Worm (Caenorhabditis elegans) whole organism, mixed stage, embryonic: Measurements from ENCODE around the gene spop-1.

Experiments used
- M03D4.4 ChIP-seq: sonication (generic microtip); optimal IDR thresholded peaks from 2 replicates; lab custom pipeline; 2017; ENCODE audit warnings: mild to moderate bottlenecking, missing genetic modification characterization, missing compliant biosample characterization
- blmp-1 ChIP-seq: fragments of 150-350 bp; optimal IDR thresholded peaks from 2 replicates; lab custom pipeline; 2014; ENCODE audit warnings: missing biosample characterization, missing genetic modification characterization
- ceh-83 ChIP-seq: fragments of 200-800 bp; sonication (Bioruptor generic); optimal IDR thresholded peaks from 2 replicates; lab custom pipeline; 2018; ENCODE audit warnings: mild to moderate bottlenecking, missing genetic modification characterization, missing compliant biosample characterization
- nhr-12 ChIP-seq: fragments of 150-350 bp; optimal IDR thresholded peaks from 2 replicates; lab custom pipeline; 2014; ENCODE audit warnings: missing biosample characterization, missing genetic modification characterization
- nhr-237 ChIP-seq: fragments of 150-350 bp; optimal IDR thresholded peaks from 2 replicates; lab custom pipeline; 2014; ENCODE audit warnings: missing biosample characterization, missing genetic modification characterization
- nhr-76 ChIP-seq: sonication (generic microtip); optimal IDR thresholded peaks from 2 replicates; lab custom pipeline; 2017; ENCODE audit warnings: missing biosample characterization, missing genetic modification characterization
- sem-2 ChIP-seq: fragments of 200-800 bp; sonication (Bioruptor generic); optimal IDR thresholded peaks from 2 replicates; lab custom pipeline; 2018; ENCODE audit warnings: mild to moderate bottlenecking, missing genetic modification characterization, missing compliant biosample characterization
- unc-39 ChIP-seq: fragments of 150-350 bp; optimal IDR thresholded peaks from 2 replicates; lab custom pipeline; 2014; ENCODE audit warnings: missing biosample characterization, missing genetic modification characterization
- unc-62 ChIP-seq: fragments of 150-350 bp; optimal IDR thresholded peaks from 2 replicates; lab custom pipeline; 2014; ENCODE audit warnings: missing biosample characterization, missing genetic modification reagents, missing genetic modification characterization

ce11 chrIII:10140732-10141131 lies 42.9 kb upstream of the spop-1 start, which contains the start of gene K08E5.6:
- TF ChIP-seq blmp-1 (no peak), nhr-12 (no peak), unc-62 (GFP tag; lab: Kevin White, UChicago) (no peak), sem-2 (GFP tag; lab: Kevin White, UChicago) (no peak), unc-39 (tag; lab: Kevin White, UChicago) (no peak), ceh-83 (GFP tag; lab: Kevin White, UChicago) (no peak), nhr-237 (tag; lab: Kevin White, UChicago) (no peak), nhr-76 (tag; lab: Kevin White, UChicago) (no peak), M03D4.4 (tag; lab: Kevin White, UChicago) (no peak)
